Worm (Caenorhabditis elegans) whole organism, L1 larva: ENCODE measurements around the gene W04D2.4.

Experiments
- C04F5.9 ChIP-seq: sonication (generic microtip); optimal IDR thresholded peaks from 2 replicates; lab custom pipeline; 2016; ENCODE audit warnings: missing genetic modification characterization, missing compliant biosample characterization
- blmp-1 ChIP-seq: fragments of 150-350 bp; optimal IDR thresholded peaks from 2 replicates; lab custom pipeline; 2014; ENCODE audit warnings: missing biosample characterization, missing genetic modification characterization
- fkh-10 ChIP-seq: sonication (generic microtip); optimal IDR thresholded peaks from 2 replicates; lab custom pipeline; 2017; ENCODE audit warnings: missing biosample characterization, missing genetic modification reagents, missing genetic modification characterization
- lin-13 ChIP-seq: fragments of 150-350 bp; optimal IDR thresholded peaks from 2 replicates; lab custom pipeline; 2014; ENCODE audit warnings: missing biosample characterization, missing genetic modification reagents, missing genetic modification characterization
- lin-35 ChIP-seq, 2 experiments: fragments of 150-350 bp; optimal IDR thresholded peaks; 2 replicates each; lab custom pipeline; 2014; ENCODE audit warnings: missing biosample characterization in 2 of 2, missing genetic modification characterization in 2 of 2, missing genetic modification reagents in 2 of 2
- mab-9 ChIP-seq: fragments of 200-800 bp; sonication (Bioruptor generic); IDR thresholded peaks from 2 replicates; pipeline ENCODE4 v1.3.6; 2022; ENCODE audit warnings: missing genetic modification reagents, missing genetic modification characterization, missing compliant biosample characterization
- nhr-12 ChIP-seq: sonication (generic microtip); optimal IDR thresholded peaks from 2 replicates; lab custom pipeline; 2017; ENCODE audit warnings: missing biosample characterization, missing genetic modification characterization
- nhr-237 ChIP-seq: fragments of 150-350 bp; optimal IDR thresholded peaks from 2 replicates; lab custom pipeline; 2014; ENCODE audit warnings: missing biosample characterization, missing genetic modification characterization
- nhr-28 ChIP-seq: fragments of 150-350 bp; optimal IDR thresholded peaks from 2 replicates; lab custom pipeline; 2014; ENCODE audit warnings: missing biosample characterization, missing genetic modification characterization
- pqm-1 ChIP-seq: sonication (generic microtip); optimal IDR thresholded peaks from 3 replicates; lab custom pipeline; 2017; ENCODE audit warnings: missing biosample characterization, missing genetic modification characterization
- skn-1 ChIP-seq: fragments of 150-350 bp; optimal IDR thresholded peaks from 2 replicates; lab custom pipeline; 2014; ENCODE audit warnings: missing biosample characterization, missing genetic modification characterization
- unc-62 ChIP-seq: fragments of 150-350 bp; optimal IDR thresholded peaks from 2 replicates; lab custom pipeline; 2014; ENCODE audit warnings: missing biosample characterization, missing genetic modification reagents, missing genetic modification characterization
- xbp-1 ChIP-seq: sonication (generic microtip); optimal IDR thresholded peaks from 2 replicates; lab custom pipeline; 2016; ENCODE audit warnings: missing genetic modification characterization, missing compliant biosample characterization

ce11 chrV:12462908-12463307 lies 34.6 kb downstream of the W04D2.4 start, which contains the start of gene egl-10:
- TF ChIP-seq nhr-237 (tag; lab: Kevin White, UChicago): no peak
- no peak for TF ChIP-seq C04F5.9 (tag; lab: Kevin White, UChicago)
- TF ChIP-seq nhr-28 (tag; lab: Kevin White, UChicago): no peak
- no peak for TF ChIP-seq pqm-1 (tag; lab: Kevin White, UChicago)
- TF ChIP-seq lin-13 (GFP tag; lab: Kevin White, UChicago): no peak
- TF ChIP-seq skn-1 (tag; lab: Kevin White, UChicago): no peak
- no peak for TF ChIP-seq fkh-10 (GFP tag; lab: Kevin White, UChicago)
- no peak for TF ChIP-seq nhr-12 (tag; lab: Kevin White, UChicago)
- no peak for TF ChIP-seq unc-62
- TF ChIP-seq lin-35 (GFP tag; optimal IDR thresholded peaks at IDR 0.05; lab: Kevin White, UChicago): peak in 1 of 2 experiments; percentile 4
- no peak for TF ChIP-seq blmp-1 (tag; lab: Kevin White, UChicago)
- TF ChIP-seq xbp-1 (tag; lab: Kevin White, UChicago): no peak
- TF ChIP-seq mab-9 (GFP tag; lab: Robert Waterston, UW): no peak
